Worm (Caenorhabditis elegans): Measurements from ENCODE around the gene K07B1.4.

ce11 chrV:9349687-9350086 lies 20.9 kb downstream of the K07B1.4 start, which contains the start of gene srx-47:
- TF ChIP-seq madf-6 (GFP tag; IDR thresholded peaks at IDR 0.05) = no peak
- no peak for TF ChIP-seq snpc-3.4 (tag; optimal IDR thresholded peaks at IDR 0.05)
- TF ChIP-seq somi-1 (GFP tag; optimal IDR thresholded peaks at IDR 0.05) = no peak
- no peak for TF ChIP-seq ets-4 (GFP tag; optimal IDR thresholded peaks at IDR 0.05)
- no peak for TF ChIP-seq snpc-4 (GFP tag; optimal IDR thresholded peaks at IDR 0.05)
- TF ChIP-seq snpc-4 (tag; optimal IDR thresholded peaks at IDR 0.05) = no peak
- no peak for TF ChIP-seq dpl-1 (GFP tag; optimal IDR thresholded peaks at IDR 0.05)
- TF ChIP-seq B0035.1 (tag; optimal IDR thresholded peaks at IDR 0.05) = no peak
- TF ChIP-seq nfya-1 (tag; optimal IDR thresholded peaks at IDR 0.05; ENCODE audit: borderline replicate concordance, insufficient read depth) = no peak
- TF ChIP-seq snpc-1.3 (tag; optimal IDR thresholded peaks at IDR 0.05; ENCODE audit: insufficient read depth) = no peak
- TF ChIP-seq unc-130 (GFP tag; optimal IDR thresholded peaks at IDR 0.05) = no peak
- TF ChIP-seq unc-62 (GFP tag; optimal IDR thresholded peaks at IDR 0.05) = no peak
- TF ChIP-seq K12H6.12 (tag; optimal IDR thresholded peaks at IDR 0.05) = no peak
- TF ChIP-seq let-607 (tag; optimal IDR thresholded peaks at IDR 0.05) = no peak
- no peak for TF ChIP-seq lag-1 (GFP tag; IDR thresholded peaks at IDR 0.05)

All from whole organism, young adult.